Worm (Caenorhabditis elegans): ENCODE measurements around the gene sdz-5.

- TF ChIP-seq ama-1 (optimal IDR thresholded peaks at IDR 0.05) (no peak), hnd-1 (tag; optimal IDR thresholded peaks at IDR 0.05) (no peak), hmbx-1 (tag; optimal IDR thresholded peaks at IDR 0.05) (no peak), tra-4 (tag; optimal IDR thresholded peaks at IDR 0.05) (no peak), ets-7 (tag; optimal IDR thresholded peaks at IDR 0.05) (no peak), aly-1 (tag; optimal IDR thresholded peaks at IDR 0.05) (no peak), flt-1 (GFP tag; IDR thresholded peaks at IDR 0.05) (no peak)
These were observed 32.8 kb upstream of the sdz-5 start for ce11 chrII:2975561-2976230.

All from whole organism, early embryonic.